Worm (Caenorhabditis elegans) whole organism, young adult: Measurements from ENCODE around the gene lgc-49.

ENCODE experiments used
- lin-35 ChIP-seq, 3 experiments: fragments of 150-350 bp in 2 of 3; sonication (generic microtip) in 1 of 3; optimal IDR thresholded peaks; 2 replicates each; lab custom pipeline; 2014 to 2018; ENCODE audit warnings: missing biosample characterization in 3 of 3, missing genetic modification characterization in 3 of 3, missing genetic modification reagents in 3 of 3
- madf-3 ChIP-seq: fragments of 200-800 bp; sonication (Bioruptor generic); IDR thresholded peaks from 2 replicates; pipeline ENCODE4 v1.3.6; 2022; ENCODE audit warnings: missing genetic modification reagents, missing genetic modification characterization, missing compliant biosample characterization
- nhr-90 ChIP-seq: sonication (generic microtip); optimal IDR thresholded peaks from 2 replicates; lab custom pipeline; 2016; ENCODE audit warnings: missing genotype, mild to moderate bottlenecking, missing genetic modification characterization, missing compliant biosample characterization

DNA sequence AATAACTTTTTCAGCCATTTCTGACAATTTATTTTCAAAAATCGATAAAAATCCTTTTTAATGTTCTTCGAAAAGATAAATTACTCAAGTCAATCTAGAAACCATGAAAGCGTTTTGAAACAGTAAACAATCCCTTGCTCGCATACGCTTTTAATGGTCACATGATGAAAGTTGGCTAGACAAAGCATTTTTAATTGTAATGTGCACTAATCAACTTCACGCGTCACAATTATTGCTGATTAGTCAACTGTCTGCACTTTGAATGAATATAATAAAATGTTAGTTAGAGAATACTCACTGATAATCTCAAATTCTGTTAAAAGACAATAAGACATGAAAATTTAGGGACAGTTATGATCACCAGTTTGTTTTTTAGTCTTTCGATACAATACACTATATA is 34.5 kb upstream of the lgc-49 start:
- TF ChIP-seq nhr-90 (tag; lab: Kevin White, UChicago) (no peak), madf-3 (GFP tag; lab: Robert Waterston, UW) (no peak), lin-35 (GFP tag; optimal IDR thresholded peaks at IDR 0.05; lab: Kevin White, UChicago) (no peak)
